Worm (Caenorhabditis elegans) whole organism, mixed stage, embryonic: ENCODE measurements around the gene clec-216.

Experiments
- blmp-1 ChIP-seq: fragments of 150-350 bp; optimal IDR thresholded peaks from 2 replicates; lab custom pipeline; 2014; ENCODE audit warnings: missing biosample characterization, missing genetic modification characterization
- ceh-43 ChIP-seq: fragments of 200-800 bp; sonication (Bioruptor generic); optimal IDR thresholded peaks from 2 replicates; lab custom pipeline; 2018; ENCODE audit warnings: mild to moderate bottlenecking, missing genetic modification characterization, moderate library complexity, missing compliant biosample characterization
- drap-1 ChIP-seq: fragments of 200-800 bp; sonication (Bioruptor generic); optimal IDR thresholded peaks from 3 replicates; lab custom pipeline; 2018; ENCODE audit warnings: mild to moderate bottlenecking, missing genetic modification characterization, missing compliant biosample characterization
- elt-1 ChIP-seq: sonication (generic microtip); optimal IDR thresholded peaks from 2 replicates; lab custom pipeline; 2017; ENCODE audit warnings: missing genetic modification characterization, mild to moderate bottlenecking, missing compliant biosample characterization, antibody characterized with exemption, moderate library complexity, borderline replicate concordance; ENCODE audit not compliant: insufficient read depth
- hlh-1 ChIP-seq: fragments of 150-350 bp; optimal IDR thresholded peaks from 2 replicates; lab custom pipeline; 2014; ENCODE audit warnings: missing biosample characterization, missing genetic modification reagents, missing genetic modification characterization
- nhr-76 ChIP-seq: sonication (generic microtip); optimal IDR thresholded peaks from 2 replicates; lab custom pipeline; 2017; ENCODE audit warnings: missing biosample characterization, missing genetic modification characterization
- sem-2 ChIP-seq: fragments of 200-800 bp; sonication (Bioruptor generic); optimal IDR thresholded peaks from 2 replicates; lab custom pipeline; 2018; ENCODE audit warnings: mild to moderate bottlenecking, missing genetic modification characterization, missing compliant biosample characterization
- unc-39 ChIP-seq: fragments of 150-350 bp; optimal IDR thresholded peaks from 2 replicates; lab custom pipeline; 2014; ENCODE audit warnings: missing biosample characterization, missing genetic modification characterization
- ztf-11 ChIP-seq: fragments of 150-350 bp; optimal IDR thresholded peaks from 2 replicates; lab custom pipeline; 2014; ENCODE audit warnings: missing biosample characterization, missing genetic modification characterization

ce11 chrV:7995878-7996277 is 43.1 kb upstream of the clec-216 start, which contains the start of gene Y97E10AR.2:
- no peak for TF ChIP-seq ztf-11 (tag; lab: Kevin White, UChicago)
- no peak for TF ChIP-seq sem-2 (GFP tag; lab: Kevin White, UChicago)
- no peak for TF ChIP-seq unc-39 (tag; lab: Kevin White, UChicago)
- no peak for TF ChIP-seq ceh-43 (GFP tag; lab: Kevin White, UChicago)
- TF ChIP-seq elt-1: no peak
- TF ChIP-seq blmp-1 (tag; lab: Kevin White, UChicago): no peak
- no peak for TF ChIP-seq nhr-76 (tag; lab: Kevin White, UChicago)
- TF ChIP-seq drap-1 (GFP tag; lab: Kevin White, UChicago): no peak
- peak; percentile 26 for TF ChIP-seq hlh-1
